Worm (Caenorhabditis elegans): Measurements from ENCODE around the gene mtre-1.

Gene mtre-1

ce11 chrII:8039416-8039815 is 11.0 kb downstream of the mtre-1 start, which contains the start of the genes ubh-4 and algn-6:
Gene ubh-4 (minus strand): TSS chrII:8039597.
Gene algn-6 (plus strand): TSS chrII:8039802.
- TF ChIP-seq sdz-12 (GFP tag; optimal IDR thresholded peaks at IDR 0.05) (no peak), ZK337.2 (GFP tag; IDR thresholded peaks at IDR 0.05) (0 out of 2 replicates have a peak, but pooled peaks have one; percentile 4), ceh-28 (tag; optimal IDR thresholded peaks at IDR 0.05) (no peak), nhr-77 (tag; optimal IDR thresholded peaks at IDR 0.05) (peak; percentile 48), lim-7 (GFP tag; IDR thresholded peaks at IDR 0.05) (no peak), gei-8 (GFP tag; optimal IDR thresholded peaks at IDR 0.05) (no peak), ztf-11 (tag; optimal IDR thresholded peaks at IDR 0.05) (no peak), mxl-3 (GFP tag; optimal IDR thresholded peaks at IDR 0.05) (peak; percentile 38), daf-8 (GFP tag; IDR thresholded peaks at IDR 0.05) (no peak), rbr-2 (tag; optimal IDR thresholded peaks at IDR 0.05) (peak; percentile 36), snpc-4 (tag; optimal IDR thresholded peaks at IDR 0.05) (no peak), zip-2 (tag; optimal IDR thresholded peaks at IDR 0.05) (no peak), lin-38 (GFP tag; IDR thresholded peaks at IDR 0.05) (peak; percentile 95), F37D6.2 (tag; optimal IDR thresholded peaks at IDR 0.05) (no peak), zfp-3 (GFP tag; conservative IDR thresholded peaks at IDR 0.05) (no peak), lsy-2 (tag; optimal IDR thresholded peaks at IDR 0.05) (peak; percentile 38 to 95), F10B5.3 (tag; optimal IDR thresholded peaks at IDR 0.05) (no peak), Y75B8A.6 (GFP tag; IDR thresholded peaks at IDR 0.05) (no peak), skn-1 (tag; optimal IDR thresholded peaks at IDR 0.05) (no peak), duxl-1 (tag; optimal IDR thresholded peaks at IDR 0.05; ENCODE audit: poor library complexity) (no peak), ceh-82 (tag; optimal IDR thresholded peaks at IDR 0.05) (no peak), hmg-1.1 (GFP tag; IDR thresholded peaks at IDR 0.05) (0 out of 2 replicates have a peak, but pooled peaks have one; percentile 19), zag-1 (tag; optimal IDR thresholded peaks at IDR 0.05) (no peak), aly-2 (tag; optimal IDR thresholded peaks at IDR 0.05) (no peak), jun-1 (tag; optimal IDR thresholded peaks at IDR 0.05) (no peak), pha-4 (GFP tag; IDR thresholded peaks at IDR 0.05) (no peak), pha-4 (tag; optimal IDR thresholded peaks at IDR 0.05) (peak; percentile 8), unc-39 (tag; optimal IDR thresholded peaks at IDR 0.05) (no peak), mdt-29 (GFP tag; IDR thresholded peaks at IDR 0.05) (no peak), mep-1 (tag; optimal IDR thresholded peaks at IDR 0.05) (peak; percentile 57), Y105C5A.15 (GFP tag; IDR thresholded peaks at IDR 0.05) (no peak), ctbp-1 (GFP tag; IDR thresholded peaks at IDR 0.05) (no peak), dve-1 (tag; optimal IDR thresholded peaks at IDR 0.05; ENCODE audit: insufficient read depth) (peak; percentile 48), nhr-10 (tag; optimal IDR thresholded peaks at IDR 0.05) (no peak), nhr-76 (tag; optimal IDR thresholded peaks at IDR 0.05) (no peak), ama-1 (optimal IDR thresholded peaks at IDR 0.05) (no peak), T20F7.1 (GFP tag; optimal IDR thresholded peaks at IDR 0.05) (peak; percentile 90), nhr-28 (tag; optimal IDR thresholded peaks at IDR 0.05) (peak; percentile 65), nhr-237 (tag; optimal IDR thresholded peaks at IDR 0.05) (no peak), vab-7 (GFP tag; IDR thresholded peaks at IDR 0.05) (0 out of 2 replicates have a peak, but pooled peaks have one; percentile 22), daf-12 (tag; optimal IDR thresholded peaks at IDR 0.05) (no peak), ZK546.5 (tag; optimal IDR thresholded peaks at IDR 0.05) (no peak), hif-1 (tag; optimal IDR thresholded peaks at IDR 0.05) (peak in 1 of 2 experiments; percentile 83), lin-1 (GFP tag; IDR thresholded peaks at IDR 0.05) (no peak), egl-43 (GFP tag; IDR thresholded peaks at IDR 0.05) (no peak), ceh-20 (GFP tag; IDR thresholded peaks at IDR 0.05) (no peak), nhr-25 (tag; optimal IDR thresholded peaks at IDR 0.05; ENCODE audit: borderline replicate concordance, insufficient read depth) (no peak), ceh-32 (tag; optimal IDR thresholded peaks at IDR 0.05; ENCODE audit: poor library complexity) (no peak), ztf-7 (tag; optimal IDR thresholded peaks at IDR 0.05) (no peak), pqm-1 (tag; optimal IDR thresholded peaks at IDR 0.05) (peak; percentile 17), mxl-2 (GFP tag; conservative IDR thresholded peaks at IDR 0.05) (no peak), php-3 (GFP tag; IDR thresholded peaks at IDR 0.05) (no peak), tra-1 (GFP tag; IDR thresholded peaks at IDR 0.05) (no peak)

All from whole organism, L4 larva.